Worm (Caenorhabditis elegans) whole organism, late embryonic: ENCODE data around the gene sri-48.
"Not testable (repeated sequence)": the region's sequence is repeated elsewhere in the genome, so short reads cannot be mapped to it uniquely, and the experiment has no call there.

Experiments
- F13H6.1 ChIP-seq: sonication (generic microtip); optimal IDR thresholded peaks from 2 replicates; lab custom pipeline; 2016; ENCODE audit warnings: missing genetic modification characterization, missing compliant biosample characterization
- K02D7.2 ChIP-seq: sonication (generic microtip); optimal IDR thresholded peaks from 2 replicates; lab custom pipeline; 2017; ENCODE audit warnings: mild to moderate bottlenecking, missing genetic modification characterization, missing compliant biosample characterization
- ceh-19 ChIP-seq: fragments of 200-800 bp; sonication (Bioruptor generic); optimal IDR thresholded peaks from 2 replicates; lab custom pipeline; 2018; ENCODE audit warnings: mild to moderate bottlenecking, missing genetic modification characterization, missing compliant biosample characterization
- ceh-22 ChIP-seq: sonication (generic microtip); optimal IDR thresholded peaks from 2 replicates; lab custom pipeline; 2017; ENCODE audit warnings: missing biosample characterization, missing genetic modification characterization
- ceh-45 ChIP-seq: fragments of 200-800 bp; sonication (Bioruptor generic); IDR thresholded peaks from 2 replicates; pipeline ENCODE4 v1.3.6; 2022; ENCODE audit warnings: missing genetic modification reagents, missing genetic modification characterization, missing compliant biosample characterization
- ceh-9 ChIP-seq: sonication (generic microtip); optimal IDR thresholded peaks from 2 replicates; lab custom pipeline; 2016; ENCODE audit warnings: mild to moderate bottlenecking, missing genetic modification characterization, inconsistent platforms, missing compliant biosample characterization
- che-1 ChIP-seq: sonication (generic microtip); optimal IDR thresholded peaks from 2 replicates; lab custom pipeline; 2016; ENCODE audit warnings: mild to moderate bottlenecking, missing genetic modification characterization, missing compliant biosample characterization
- elt-2 ChIP-seq: sonication (generic microtip); optimal IDR thresholded peaks from 2 replicates; lab custom pipeline; 2016; ENCODE audit warnings: missing genetic modification reagents, missing genetic modification characterization, missing compliant biosample characterization
- elt-4 ChIP-seq: sonication (generic microtip); optimal IDR thresholded peaks from 2 replicates; lab custom pipeline; 2016; ENCODE audit warnings: missing genetic modification characterization, missing compliant biosample characterization
- fkh-10 ChIP-seq: fragments of 150-350 bp; optimal IDR thresholded peaks from 2 replicates; lab custom pipeline; 2014; ENCODE audit warnings: missing biosample characterization, missing genetic modification reagents, missing genetic modification characterization
- hlh-13 ChIP-seq: fragments of 200-800 bp; sonication (Bioruptor generic); optimal IDR thresholded peaks from 2 replicates; lab custom pipeline; 2018; ENCODE audit warnings: mild to moderate bottlenecking, missing genetic modification characterization, missing compliant biosample characterization
- hlh-15 ChIP-seq: sonication (generic microtip); optimal IDR thresholded peaks from 2 replicates; lab custom pipeline; 2016; ENCODE audit warnings: missing genetic modification characterization, missing compliant biosample characterization
- hlh-30 ChIP-seq: sonication (generic microtip); optimal IDR thresholded peaks from 2 replicates; lab custom pipeline; 2017; ENCODE audit warnings: antibody characterized with exemption, missing genetic modification characterization, missing compliant biosample characterization; ENCODE audit not compliant: insufficient read depth
- lim-6 ChIP-seq: sonication (generic microtip); optimal IDR thresholded peaks from 2 replicates; lab custom pipeline; 2016; ENCODE audit warnings: missing genetic modification characterization, missing compliant biosample characterization
- madf-2 ChIP-seq: sonication (generic microtip); optimal IDR thresholded peaks from 2 replicates; lab custom pipeline; 2017; ENCODE audit warnings: missing genetic modification characterization, missing compliant biosample characterization
- mec-3 ChIP-seq: sonication (generic microtip); optimal IDR thresholded peaks from 2 replicates; lab custom pipeline; 2016; ENCODE audit warnings: borderline replicate concordance, missing genetic modification characterization, missing compliant biosample characterization
- odd-2 ChIP-seq: sonication (generic microtip); optimal IDR thresholded peaks from 2 replicates; lab custom pipeline; 2017; ENCODE audit warnings: antibody characterized with exemption, mild to moderate bottlenecking, missing genetic modification characterization, missing compliant biosample characterization
- pag-3 ChIP-seq: sonication (generic microtip); optimal IDR thresholded peaks from 2 replicates; lab custom pipeline; 2016; ENCODE audit warnings: missing compliant biosample characterization, missing genetic modification characterization, borderline replicate concordance
- pat-9 ChIP-seq: fragments of 200-800 bp; sonication (Bioruptor generic); optimal IDR thresholded peaks from 2 replicates; lab custom pipeline; 2018; ENCODE audit warnings: mild to moderate bottlenecking, missing genetic modification characterization, moderate library complexity, missing compliant biosample characterization
- pax-1 ChIP-seq: fragments of 150-350 bp; optimal IDR thresholded peaks from 2 replicates; lab custom pipeline; 2014; ENCODE audit warnings: missing biosample characterization, missing genetic modification characterization
- pha-2 ChIP-seq: sonication (generic microtip); optimal IDR thresholded peaks from 2 replicates; lab custom pipeline; 2017; ENCODE audit warnings: mild to moderate bottlenecking, missing genetic modification characterization, missing compliant biosample characterization
- pha-4 ChIP-seq: fragments of 150-350 bp; optimal IDR thresholded peaks from 2 replicates; lab custom pipeline; 2018; ENCODE audit warnings: missing biosample characterization, missing genetic modification reagents, missing genetic modification characterization
- pros-1 ChIP-seq: fragments of 150-350 bp; optimal IDR thresholded peaks from 2 replicates; lab custom pipeline; 2014; ENCODE audit warnings: missing biosample characterization, missing genetic modification reagents, missing genetic modification characterization
- ref-2 ChIP-seq: sonication (generic microtip); optimal IDR thresholded peaks from 2 replicates; lab custom pipeline; 2016; ENCODE audit warnings: missing genetic modification characterization, missing compliant biosample characterization
- sdc-2 ChIP-seq: sonication (generic microtip); optimal IDR thresholded peaks from 2 replicates; lab custom pipeline; 2016; ENCODE audit warnings: missing genotype, missing genetic modification characterization, missing compliant biosample characterization
- syd-9 ChIP-seq: sonication (generic microtip); optimal IDR thresholded peaks from 2 replicates; lab custom pipeline; 2016; ENCODE audit warnings: mild to moderate bottlenecking, missing genetic modification characterization, moderate library complexity, missing compliant biosample characterization
- tbx-7 ChIP-seq: sonication (generic microtip); optimal IDR thresholded peaks from 2 replicates; lab custom pipeline; 2016; ENCODE audit warnings: missing genotype, missing genetic modification characterization, missing compliant biosample characterization
- unc-55 ChIP-seq: sonication (generic microtip); optimal IDR thresholded peaks from 2 replicates; lab custom pipeline; 2017; ENCODE audit warnings: missing biosample characterization, missing genetic modification reagents, missing genetic modification characterization
- unc-86 ChIP-seq: sonication (generic microtip); optimal IDR thresholded peaks from 2 replicates; lab custom pipeline; 2016; ENCODE audit warnings: missing genetic modification characterization, missing compliant biosample characterization

sri-48 gene

DNA sequence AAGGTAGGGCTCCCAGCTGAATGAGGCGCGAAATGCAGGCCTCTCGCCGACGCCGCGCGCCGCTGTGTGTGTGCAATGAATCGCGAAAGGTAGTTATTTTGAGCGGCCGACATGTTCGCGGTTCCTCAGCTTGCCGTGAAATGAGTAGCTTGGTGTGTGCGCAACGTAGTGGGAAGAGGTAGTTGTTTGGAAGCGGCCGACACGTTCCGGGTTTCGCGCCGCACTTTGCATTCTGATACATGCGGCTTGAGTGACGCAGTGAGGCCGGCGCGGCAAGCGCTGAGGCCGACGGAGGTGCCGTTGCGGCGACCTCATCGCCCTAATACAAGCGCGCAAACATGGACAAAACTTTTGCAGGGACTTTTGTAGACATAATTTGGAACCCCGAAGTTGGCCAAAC, 5.4 kb downstream of the sri-48 start:
- TF ChIP-seq mec-3 (tag; lab: Kevin White, UChicago) (peak; percentile 13), pat-9 (tag; lab: Kevin White, UChicago) (no peak), ref-2 (tag; lab: Kevin White, UChicago) (no peak)

DNA sequence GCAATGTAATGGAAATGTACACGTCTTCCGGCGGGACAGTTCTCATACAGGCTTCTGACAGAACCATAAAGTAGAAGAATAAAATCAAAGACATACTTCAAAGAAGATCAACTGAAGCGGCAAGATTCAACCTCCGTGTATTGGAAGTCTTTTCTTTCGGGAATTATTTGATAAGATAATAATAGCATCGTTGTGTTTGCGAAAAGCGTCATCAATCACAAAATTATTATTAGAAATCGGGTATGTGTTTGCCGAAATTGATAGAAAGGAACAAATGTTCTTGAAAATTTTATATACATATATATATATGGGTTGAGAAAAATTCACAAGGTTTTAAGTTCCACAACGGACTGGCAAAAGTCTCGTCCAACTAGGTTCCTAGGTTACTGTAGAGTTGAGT, 9.6 kb downstream of the sri-48 start, which contains the start of gene Y27F2A.9:
Gene Y27F2A.9, minus strand, starts transcription at position 101 of the 400 bp plus-strand sequence.
- not testable (repeated sequence) for TF ChIP-seq pros-1 (tag; lab: Kevin White, UChicago); unc-86 (tag; lab: Kevin White, UChicago); fkh-10 (GFP tag; lab: Kevin White, UChicago)

DNA sequence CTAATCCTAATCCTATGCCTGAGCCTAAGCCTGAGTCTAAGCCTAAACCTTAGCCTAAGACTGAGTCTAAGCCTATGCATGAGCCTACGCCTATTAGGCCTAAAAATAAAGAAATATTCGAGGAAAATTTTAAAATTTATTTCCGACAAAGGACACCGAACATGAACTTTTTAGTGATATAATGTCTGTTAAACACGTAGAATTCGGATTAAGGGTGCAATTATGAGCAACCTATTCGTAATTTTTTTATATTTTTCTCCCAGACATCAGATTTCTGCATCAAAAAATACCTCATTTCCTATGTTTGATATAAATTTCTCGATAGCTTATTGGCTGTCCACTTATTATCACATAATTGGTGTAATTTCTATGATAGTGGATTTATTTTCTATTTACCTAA, 12.1 kb downstream of the sri-48 start, which contains the start of gene Y27F2A.11:
Gene Y27F2A.11, plus strand, starts transcription at position 301 of the 400 bp plus-strand sequence.
- not testable (repeated sequence) for TF ChIP-seq pag-3, tbx-7, pha-2 (tag; lab: Kevin White, UChicago)

DNA sequence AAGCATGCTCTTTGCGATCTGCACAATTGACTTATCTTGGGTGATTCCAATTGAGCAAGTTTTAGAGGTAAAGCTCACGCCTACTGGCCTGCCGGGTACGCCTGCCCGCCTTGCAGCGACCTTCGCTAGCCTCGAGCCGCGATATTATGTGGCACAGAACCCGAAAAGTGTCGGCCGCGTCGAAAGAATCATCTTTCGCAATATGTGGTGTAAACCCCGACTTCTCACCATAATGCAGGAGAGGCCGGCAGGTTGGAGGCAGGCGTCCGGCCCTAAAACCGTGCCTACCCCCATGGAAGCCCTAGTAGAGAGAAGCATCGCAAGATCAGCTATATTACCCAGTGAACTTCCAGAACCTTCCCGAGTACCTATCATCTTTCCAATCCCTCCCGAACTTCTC, 15.3 kb downstream of the sri-48 start:
- no peak for TF ChIP-seq hlh-15
- TF ChIP-seq che-1 (tag; lab: Kevin White, UChicago): no peak
- TF ChIP-seq pat-9 (tag; lab: Kevin White, UChicago): no peak
- TF ChIP-seq hlh-30: no peak
- TF ChIP-seq lim-6 (tag; lab: Kevin White, UChicago): no peak
- TF ChIP-seq madf-2 (tag; lab: Kevin White, UChicago): no peak
- no peak for TF ChIP-seq ceh-22
- TF ChIP-seq pha-4 (tag; lab: Kevin White, UChicago): no peak
- TF ChIP-seq hlh-13 (GFP tag; lab: Kevin White, UChicago): no peak
- TF ChIP-seq sdc-2 (tag; lab: Kevin White, UChicago): no peak
- TF ChIP-seq K02D7.2: no peak
- TF ChIP-seq F13H6.1 (tag; lab: Kevin White, UChicago): no peak
- no peak for TF ChIP-seq ceh-19 (GFP tag; lab: Kevin White, UChicago)
- TF ChIP-seq syd-9 (tag; lab: Kevin White, UChicago): no peak
- no peak for TF ChIP-seq pag-3 (tag; lab: Kevin White, UChicago)

DNA sequence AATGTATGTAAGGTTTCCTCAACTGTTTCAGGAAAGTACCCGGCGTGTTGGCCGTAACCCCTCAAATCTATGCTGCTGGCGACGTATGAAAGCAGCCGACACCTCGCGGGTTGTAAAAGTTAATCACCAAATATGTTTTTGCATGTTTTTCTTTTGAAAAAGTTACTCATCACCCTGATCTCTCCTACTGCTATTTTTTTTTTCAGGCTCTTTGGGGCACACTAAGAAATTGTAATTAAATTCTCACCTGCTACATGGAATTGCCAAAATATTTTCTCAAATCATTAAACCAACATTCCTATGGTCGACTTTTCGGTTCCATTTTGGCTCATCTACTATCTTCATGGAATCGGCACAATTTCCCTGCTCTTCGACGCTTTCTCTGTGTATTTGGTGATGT, 16.3 kb downstream of the sri-48 start, which contains the start of gene sri-78:
Gene sri-78, plus strand, starts transcription at position 301 of the 400 bp plus-strand sequence.
- TF ChIP-seq elt-2, odd-2, unc-86 (tag; lab: Kevin White, UChicago): not testable (repeated sequence)

DNA sequence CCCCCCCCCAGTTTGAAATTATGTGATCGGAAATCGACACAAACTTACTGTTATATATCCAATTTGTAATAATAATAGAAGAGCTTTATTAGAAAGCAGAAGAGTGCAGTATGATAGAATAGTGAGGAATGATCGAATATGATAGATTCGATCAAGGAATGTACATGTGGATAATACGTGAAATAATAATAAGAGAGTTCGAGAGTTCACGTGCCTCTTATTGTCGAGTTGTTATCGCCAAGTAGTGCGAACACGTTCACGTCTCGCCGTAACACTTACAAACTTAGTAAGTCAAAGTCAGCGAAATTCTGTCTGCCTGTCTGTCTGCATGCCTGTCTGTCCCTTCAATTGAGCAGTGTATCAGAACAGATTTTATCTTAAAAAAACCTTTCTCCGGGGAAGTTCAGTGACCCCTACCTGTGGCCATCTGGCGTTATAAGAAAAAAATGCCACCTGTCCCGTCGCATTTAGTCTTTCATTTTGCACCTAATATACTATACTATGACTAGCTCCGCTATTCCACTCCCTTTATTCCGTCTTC, 17.8 kb downstream of the sri-48 start, which contains the start of the genes Y27F2A.6 and Y27F2A.8:
Gene Y27F2A.6, minus strand, starts transcription at position 101 of the 541 bp plus-strand sequence.
Gene Y27F2A.8, plus strand, starts transcription at position 491 of the 541 bp plus-strand sequence.
- TF ChIP-seq pax-1 (tag; lab: Kevin White, UChicago); ceh-45 (GFP tag; lab: Robert Waterston, UW); elt-4 (tag; lab: Kevin White, UChicago): not testable (repeated sequence)

DNA sequence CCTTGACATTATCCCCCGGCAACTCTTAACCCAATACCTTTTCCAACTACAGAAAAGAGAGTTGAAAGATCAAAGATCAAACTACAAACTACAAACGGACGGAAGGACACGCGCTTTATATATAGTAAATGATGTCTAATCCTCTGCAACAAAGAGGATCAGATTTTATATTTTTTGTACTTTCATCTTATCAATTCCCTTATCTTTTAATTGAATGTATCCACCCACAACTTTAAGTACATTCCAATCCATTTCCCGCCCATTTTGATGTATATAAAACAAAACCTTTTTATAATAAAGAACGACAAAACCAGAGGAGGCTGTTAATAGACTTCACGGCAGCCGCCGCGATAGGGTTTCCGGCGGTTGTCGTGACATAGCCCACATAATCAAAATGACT, 23.5 kb downstream of the sri-48 start, which contains the start of gene sri-40:
Gene sri-40, plus strand, starts transcription at position 301 of the 400 bp plus-strand sequence.
- not testable (repeated sequence) for TF ChIP-seq mec-3 (tag; lab: Kevin White, UChicago); unc-55; ceh-9 (tag; lab: Kevin White, UChicago)
